Fruit fly (Drosophila melanogaster) whole organism, embryonic: ENCODE measurements around the gene CG11409.

Experiments used
- Adf1 ChIP-seq: fragments of 200-800 bp; sonication (Bioruptor generic); IDR thresholded peaks from 2 replicates; pipeline ENCODE4 v1.3.6; 2022; ENCODE audit warnings: missing biosample characterization, missing genetic modification characterization
- C15 ChIP-seq: fragments of 200-800 bp; sonication (Bioruptor generic); IDR thresholded peaks from 3 replicates; pipeline ENCODE4 v1.3.6; 2022; ENCODE audit warnings: missing biosample characterization, missing genetic modification characterization
- CG10979 ChIP-seq: fragments of 200-800 bp; sonication (Bioruptor generic); optimal IDR thresholded peaks from 2 replicates; lab custom pipeline; 2018; ENCODE audit warnings: missing biosample characterization, mild to moderate bottlenecking, missing genetic modification characterization, moderate library complexity
- CG11085 ChIP-seq: fragments of 200-800 bp; sonication (Bioruptor generic); IDR thresholded peaks from 2 replicates; pipeline ENCODE4 v1.3.6; 2022; ENCODE audit warnings: missing biosample characterization, missing genetic modification characterization
- CG11696 ChIP-seq: fragments of 200-800 bp; sonication (Bioruptor generic); IDR thresholded peaks from 2 replicates; pipeline ENCODE4 v1.3.6; 2022; ENCODE audit warnings: missing biosample characterization, missing genetic modification characterization
- CG13424 ChIP-seq: fragments of 200-800 bp; sonication (Bioruptor generic); optimal IDR thresholded peaks from 2 replicates; lab custom pipeline; 2019; ENCODE audit warnings: missing biosample characterization, mild to moderate bottlenecking, missing genetic modification characterization, moderate library complexity
- CG14667 ChIP-seq: fragments of 200-800 bp; sonication (Bioruptor generic); IDR thresholded peaks from 2 replicates; pipeline ENCODE4 v1.3.6; 2022; ENCODE audit warnings: missing biosample characterization, missing genetic modification characterization
- CG16813 ChIP-seq: fragments of 200-800 bp; sonication (Bioruptor generic); IDR thresholded peaks from 3 replicates; pipeline ENCODE4 v1.3.6; 2022; ENCODE audit warnings: missing biosample characterization, missing genetic modification characterization; ENCODE audit not compliant: partially characterized antibody
- CG17912 ChIP-seq: fragments of 200-800 bp; sonication (Bioruptor generic); optimal IDR thresholded peaks from 2 replicates; lab custom pipeline; 2018; ENCODE audit warnings: missing biosample characterization, mild to moderate bottlenecking, missing genetic modification characterization
- CG18476 ChIP-seq: fragments of 200-800 bp; sonication (Bioruptor generic); optimal IDR thresholded peaks from 2 replicates; lab custom pipeline; 2016; ENCODE audit warnings: missing biosample characterization, mild to moderate bottlenecking, missing genetic modification characterization
- CG18599 ChIP-seq: fragments of 200-800 bp; sonication (Bioruptor generic); optimal IDR thresholded peaks from 3 replicates; lab custom pipeline; 2017; ENCODE audit warnings: missing biosample characterization, missing genetic modification characterization, mild to moderate bottlenecking, moderate library complexity, missing genetic modification reagents
- CG2712 ChIP-seq: fragments of 200-800 bp; optimal IDR thresholded peaks from 3 replicates; lab custom pipeline; 2019; ENCODE audit warnings: missing biosample characterization, mild to moderate bottlenecking, missing genetic modification characterization, moderate library complexity
- CG30020 ChIP-seq: fragments of 200-800 bp; optimal IDR thresholded peaks from 2 replicates; lab custom pipeline; 2019; ENCODE audit warnings: missing biosample characterization, mild to moderate bottlenecking, missing genetic modification characterization, moderate library complexity
- CG31441 ChIP-seq: fragments of 200-800 bp; sonication (Bioruptor generic); IDR thresholded peaks from 2 replicates; pipeline ENCODE4 v1.3.6; 2022; ENCODE audit warnings: missing biosample characterization, missing genetic modification characterization
- CG6854 ChIP-seq: fragments of 200-800 bp; sonication (Bioruptor generic); optimal IDR thresholded peaks from 3 replicates; lab custom pipeline; 2017; ENCODE audit warnings: missing biosample characterization, mild to moderate bottlenecking, missing genetic modification characterization
- CG7745 ChIP-seq: fragments of 200-800 bp; sonication (Bioruptor generic); optimal IDR thresholded peaks from 2 replicates; lab custom pipeline; 2018; ENCODE audit warnings: missing biosample characterization, mild to moderate bottlenecking, missing genetic modification characterization, moderate library complexity
- CG8478 ChIP-seq: fragments of >200 bp; optimal IDR thresholded peaks from 2 replicates; lab custom pipeline; 2018
- CHES-1-like ChIP-seq: fragments of 200-800 bp; sonication (Bioruptor generic); optimal IDR thresholded peaks from 2 replicates; lab custom pipeline; 2016; ENCODE audit warnings: missing biosample characterization, missing genetic modification characterization
- Dbx ChIP-seq: fragments of 200-800 bp; sonication (Bioruptor generic); IDR thresholded peaks from 3 replicates; pipeline ENCODE4 v1.3.6; 2022; ENCODE audit warnings: missing biosample characterization, missing genetic modification characterization
- Drgx ChIP-seq: fragments of 200-800 bp; sonication (Bioruptor generic); IDR thresholded peaks from 2 replicates; pipeline ENCODE4 v1.3.6; 2022; ENCODE audit warnings: missing biosample characterization, missing genetic modification characterization
- Gsc ChIP-seq: fragments of 200-800 bp; sonication (Bioruptor generic); IDR thresholded peaks from 2 replicates; pipeline ENCODE4 v1.3.6; 2022; ENCODE audit warnings: missing biosample characterization, missing genetic modification characterization
- Hey ChIP-seq: fragments of 200-800 bp; sonication (Bioruptor generic); optimal IDR thresholded peaks from 3 replicates; lab custom pipeline; 2018; ENCODE audit warnings: missing biosample characterization, mild to moderate bottlenecking, missing genetic modification characterization
- HmgZ ChIP-seq: fragments of 200-800 bp; sonication (Bioruptor generic); optimal IDR thresholded peaks from 2 replicates; lab custom pipeline; 2018; ENCODE audit warnings: missing biosample characterization, mild to moderate bottlenecking, missing genetic modification characterization
- Sox102F ChIP-seq: fragments of 200-800 bp; sonication (Bioruptor generic); optimal IDR thresholded peaks from 2 replicates; lab custom pipeline; 2018; ENCODE audit warnings: missing biosample characterization, mild to moderate bottlenecking, missing genetic modification characterization, moderate library complexity
- Sry-β ChIP-seq: fragments of 200-800 bp; sonication (Bioruptor generic); optimal IDR thresholded peaks from 2 replicates; lab custom pipeline; 2018; ENCODE audit warnings: missing biosample characterization, mild to moderate bottlenecking, missing genetic modification characterization, moderate library complexity
- Ssrp ChIP-seq: fragments of 200-800 bp; sonication (Bioruptor generic); optimal IDR thresholded peaks from 2 replicates; lab custom pipeline; 2018; ENCODE audit warnings: missing biosample characterization, mild to moderate bottlenecking, missing genetic modification characterization, moderate library complexity
- cato ChIP-seq: fragments of 200-800 bp; sonication (Bioruptor generic); optimal IDR thresholded peaks from 2 replicates; lab custom pipeline; 2016; ENCODE audit warnings: missing biosample characterization, missing genetic modification characterization, borderline replicate concordance
- caup ChIP-seq: fragments of 200-800 bp; sonication (Bioruptor generic); optimal IDR thresholded peaks from 3 replicates; lab custom pipeline; 2017; ENCODE audit warnings: missing biosample characterization, mild to moderate bottlenecking, missing genetic modification characterization, moderate library complexity; ENCODE audit not compliant: severe bottlenecking
- chinmo ChIP-seq: fragments of 200-800 bp; sonication (Bioruptor generic); IDR thresholded peaks from 4 replicates; pipeline ENCODE4 v1.3.6; 2022; ENCODE audit warnings: missing biosample characterization, missing genetic modification characterization; ENCODE audit not compliant: partially characterized antibody
- croc ChIP-seq: fragments of 200-800 bp; sonication (Bioruptor generic); conservative IDR thresholded peaks from 3 replicates; pipeline ENCODE4 v1.3.6; 2022; ENCODE audit warnings: missing biosample characterization, missing genetic modification characterization
- danr ChIP-seq: fragments of 200-800 bp; sonication (Bioruptor generic); IDR thresholded peaks from 2 replicates; pipeline ENCODE4 v1.3.6; 2022; ENCODE audit warnings: missing biosample characterization, missing genetic modification characterization
- dmrt99B ChIP-seq: fragments of 200-800 bp; sonication (Bioruptor generic); optimal IDR thresholded peaks from 2 replicates; lab custom pipeline; 2018; ENCODE audit warnings: missing biosample characterization, mild to moderate bottlenecking, missing genetic modification characterization, moderate library complexity
- eve ChIP-seq, 2 experiments: fragments of >200 bp; optimal IDR thresholded peaks; 2 replicates each; lab custom pipeline; 2017; ENCODE audit warnings: missing biosample characterization in 2 of 2, missing genetic modification characterization in 2 of 2
- gem ChIP-seq: fragments of 200-800 bp; sonication (Bioruptor generic); optimal IDR thresholded peaks from 2 replicates; lab custom pipeline; 2019; ENCODE audit warnings: missing biosample characterization, mild to moderate bottlenecking, missing genetic modification characterization, moderate library complexity
- h ChIP-seq: fragments of >200 bp; optimal IDR thresholded peaks from 2 replicates; lab custom pipeline; 2017
- inv ChIP-seq: fragments of 200-800 bp; sonication (Bioruptor generic); IDR thresholded peaks from 2 replicates; pipeline ENCODE4 v1.3.6; 2022; ENCODE audit warnings: missing biosample characterization, missing genetic modification characterization; ENCODE audit not compliant: partially characterized antibody
- ken ChIP-seq: fragments of 200-800 bp; sonication (Bioruptor generic); IDR thresholded peaks from 3 replicates; pipeline ENCODE4 v1.3.6; 2022; ENCODE audit warnings: missing biosample characterization, missing genetic modification characterization
- lilli ChIP-seq: fragments of 200-800 bp; sonication (Bioruptor generic); optimal IDR thresholded peaks from 3 replicates; lab custom pipeline; 2016; ENCODE audit warnings: missing biosample characterization, missing genetic modification characterization
- nerfin-2 ChIP-seq: fragments of 200-800 bp; sonication (Bioruptor generic); IDR thresholded peaks from 2 replicates; pipeline ENCODE4 v1.3.6; 2022; ENCODE audit warnings: missing biosample characterization, missing genetic modification characterization; ENCODE audit not compliant: partially characterized antibody
- oc ChIP-seq: fragments of 200-800 bp; sonication (Bioruptor generic); optimal IDR thresholded peaks from 2 replicates; lab custom pipeline; 2018; ENCODE audit warnings: missing biosample characterization, mild to moderate bottlenecking, missing genetic modification characterization, moderate library complexity
- onecut ChIP-seq: fragments of 200-800 bp; sonication (Bioruptor generic); IDR thresholded peaks from 2 replicates; pipeline ENCODE4 v1.3.6; 2022; ENCODE audit warnings: missing biosample characterization, missing genetic modification characterization
- psq ChIP-seq: fragments of 200-800 bp; sonication (Bioruptor generic); optimal IDR thresholded peaks from 2 replicates; lab custom pipeline; 2017; ENCODE audit warnings: missing biosample characterization, missing genetic modification characterization
- sc ChIP-seq, 3 experiments: fragments of >200 bp in 2 of 3; fragments of 200-800 bp in 1 of 3; sonication (Bioruptor generic) in 1 of 3; optimal IDR thresholded peaks; 2 replicates in 2 of 3; 3 replicates in 1 of 3; lab custom pipeline; 2017; ENCODE audit warnings: mild to moderate bottlenecking in 1 of 3, missing biosample characterization in 1 of 3, missing genetic modification characterization in 1 of 3, missing genetic modification reagents in 1 of 3
- sens ChIP-seq: fragments of 200-800 bp; sonication (Bioruptor generic); peaks from one replicate; lab custom pipeline; 2016; ENCODE audit warnings: missing biosample characterization, missing genetic modification characterization
- shn ChIP-seq: fragments of 200-800 bp; sonication (Bioruptor generic); optimal IDR thresholded peaks from 3 replicates; lab custom pipeline; 2016; ENCODE audit warnings: missing biosample characterization, missing genetic modification characterization
- sim ChIP-seq: fragments of 200-800 bp; sonication (Bioruptor generic); IDR thresholded peaks from 2 replicates; pipeline ENCODE4 v1.3.6; 2022; ENCODE audit warnings: missing biosample characterization, missing genetic modification characterization
- sug ChIP-seq: fragments of 200-800 bp; optimal IDR thresholded peaks from 2 replicates; lab custom pipeline; 2019; ENCODE audit warnings: missing biosample characterization, mild to moderate bottlenecking, missing genetic modification characterization, moderate library complexity
- ttk ChIP-seq: fragments of 200-800 bp; sonication (Bioruptor generic); IDR thresholded peaks from 2 replicates; pipeline ENCODE4 v2.1.2; 2022; ENCODE audit warnings: missing biosample characterization, missing genetic modification characterization
- vfl ChIP-seq: fragments of 200-800 bp; sonication (Bioruptor generic); optimal IDR thresholded peaks from 2 replicates; lab custom pipeline; 2016; ENCODE audit warnings: missing biosample characterization, missing genetic modification characterization
- wor ChIP-seq: fragments of 200-800 bp; sonication (Bioruptor generic); IDR thresholded peaks from 2 replicates; pipeline ENCODE4 v1.3.6; 2022; ENCODE audit warnings: missing biosample characterization, missing genetic modification characterization
- zfh2 ChIP-seq: fragments of 200-800 bp; sonication (Bioruptor generic); optimal IDR thresholded peaks from 2 replicates; lab custom pipeline; 2016; ENCODE audit warnings: missing biosample characterization, missing genetic modification characterization

The CG11409 gene

dm6 chrX:1387149-1387752 is 45.9 kb upstream of the CG11409 start (continued):
- peak; percentile 6 for TF ChIP-seq CG13424
- TF ChIP-seq CG8478 (lab: Kevin White, UChicago), result no peak
- TF ChIP-seq Drgx (GFP tag; lab: Robert Waterston, UW), result no peak
- TF ChIP-seq CG17912, result peak; percentile 32
- peak; percentile 28 for TF ChIP-seq HmgZ
- no peak for TF ChIP-seq oc (tag; lab: Kevin White, UChicago)
- no peak for TF ChIP-seq CG18476 (GFP tag; lab: Kevin White, UChicago)
- no peak for TF ChIP-seq onecut (GFP tag; lab: Robert Waterston, UW)
- TF ChIP-seq Dbx (GFP tag; lab: Robert Waterston, UW), result no peak
- TF ChIP-seq cato (GFP tag; lab: Kevin White, UChicago), result no peak
- TF ChIP-seq CG16813 (GFP tag; lab: Robert Waterston, UW), result no peak
- TF ChIP-seq nerfin-2 (GFP tag; lab: Robert Waterston, UW), result no peak
- no peak for TF ChIP-seq CG11085 (GFP tag; lab: Robert Waterston, UW)
- TF ChIP-seq lilli, result no peak
- no peak for TF ChIP-seq CG2712 (tag; lab: Kevin White, UChicago)
- no peak for TF ChIP-seq psq (GFP tag; lab: Kevin White, UChicago)
- 0 out of 4 replicates have a peak, but pooled peaks have one; percentile 11 for TF ChIP-seq chinmo
- no peak for TF ChIP-seq Ssrp
- TF ChIP-seq Gsc, result no peak
- peak; percentile 22 for TF ChIP-seq Hey (tag; lab: Kevin White, UChicago)
- no peak for TF ChIP-seq shn (GFP tag; lab: Kevin White, UChicago)
- no peak for TF ChIP-seq danr (GFP tag; lab: Robert Waterston, UW)
- TF ChIP-seq CHES-1-like (GFP tag; lab: Kevin White, UChicago), result no peak
- no peak for TF ChIP-seq wor (GFP tag; lab: Robert Waterston, UW)
- no peak for TF ChIP-seq inv (GFP tag; lab: Robert Waterston, UW)
- no peak for TF ChIP-seq vfl (GFP tag; lab: Kevin White, UChicago)
- no peak for TF ChIP-seq h (lab: Kevin White, UChicago)
- TF ChIP-seq CG7745 (tag; lab: Kevin White, UChicago), result no peak
- TF ChIP-seq eve (GFP tag; optimal IDR thresholded peaks at IDR 0.05; lab: Kevin White, UChicago), result no peak
- peak; percentile 3 for TF ChIP-seq CG18599 (GFP tag; lab: Kevin White, UChicago)
- TF ChIP-seq sens, result peak; percentile 81
- no peak for TF ChIP-seq CG30020 (tag; lab: Kevin White, UChicago)
- TF ChIP-seq CG31441, result no peak
- no peak for TF ChIP-seq caup (GFP tag; lab: Kevin White, UChicago)
- TF ChIP-seq Sox102F, result no peak
- TF ChIP-seq CG14667 (GFP tag; lab: Robert Waterston, UW), result no peak
- TF ChIP-seq ken, result no peak
- TF ChIP-seq ttk, result no peak
- TF ChIP-seq zfh2 (GFP tag; lab: Kevin White, UChicago), result no peak
- peak; percentile 4 for TF ChIP-seq sug (tag; lab: Kevin White, UChicago)
- no peak for TF ChIP-seq sc (optimal IDR thresholded peaks at IDR 0.05; lab: Kevin White, UChicago)
- peak; percentile 18 for TF ChIP-seq sc (GFP tag; optimal IDR thresholded peaks at IDR 0.05; lab: Kevin White, UChicago)
- no peak for TF ChIP-seq C15 (GFP tag; lab: Robert Waterston, UW)
- TF ChIP-seq gem (tag; lab: Kevin White, UChicago), result no peak
- TF ChIP-seq Adf1, result peak; percentile 32
- TF ChIP-seq croc (GFP tag; lab: Robert Waterston, UW), result no peak
- TF ChIP-seq sim (GFP tag; lab: Robert Waterston, UW), result no peak
- TF ChIP-seq CG11696 (GFP tag; lab: Robert Waterston, UW), result no peak
- peak; percentile 12 for TF ChIP-seq dmrt99B (tag; lab: Kevin White, UChicago)
- no peak for TF ChIP-seq CG10979 (tag; lab: Kevin White, UChicago)
- TF ChIP-seq Sry-β, result peak; percentile 15
- no peak for TF ChIP-seq CG6854 (GFP tag; lab: Kevin White, UChicago)
